Worm (Caenorhabditis elegans): Measurements from ENCODE around the gene Y34B4A.2.
A peak's percentile ranks its signal among the peaks of the same experiment; 100 is the strongest.

The Y34B4A.2 gene

DNA sequence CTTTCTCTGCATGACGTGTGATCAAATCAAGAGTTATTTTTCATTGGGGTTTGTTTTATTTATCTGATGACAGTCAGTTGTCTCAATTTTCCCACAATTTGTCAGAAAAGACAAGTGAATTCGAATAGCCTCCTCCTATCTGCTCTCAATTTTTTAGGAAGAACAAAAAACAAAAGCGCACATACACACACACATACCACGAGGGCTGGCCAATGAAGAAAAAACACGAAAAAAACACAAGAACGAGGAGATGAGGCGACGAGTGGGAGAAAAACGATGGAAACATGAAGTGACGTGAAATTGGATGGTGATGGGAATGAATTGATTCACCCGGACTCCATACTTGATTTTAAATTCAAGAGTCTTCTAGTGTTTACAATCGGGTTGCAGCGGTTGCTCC, 14.6 kb downstream of the Y34B4A.2 start:
- TF ChIP-seq ama-1 (optimal IDR thresholded peaks at IDR 0.05) (no peak), pes-1 (GFP tag; IDR thresholded peaks at IDR 0.05) (no peak), hnd-1 (tag; optimal IDR thresholded peaks at IDR 0.05) (no peak), aly-1 (tag; optimal IDR thresholded peaks at IDR 0.05) (no peak), scrt-1 (GFP tag; IDR thresholded peaks at IDR 0.05) (no peak)

DNA sequence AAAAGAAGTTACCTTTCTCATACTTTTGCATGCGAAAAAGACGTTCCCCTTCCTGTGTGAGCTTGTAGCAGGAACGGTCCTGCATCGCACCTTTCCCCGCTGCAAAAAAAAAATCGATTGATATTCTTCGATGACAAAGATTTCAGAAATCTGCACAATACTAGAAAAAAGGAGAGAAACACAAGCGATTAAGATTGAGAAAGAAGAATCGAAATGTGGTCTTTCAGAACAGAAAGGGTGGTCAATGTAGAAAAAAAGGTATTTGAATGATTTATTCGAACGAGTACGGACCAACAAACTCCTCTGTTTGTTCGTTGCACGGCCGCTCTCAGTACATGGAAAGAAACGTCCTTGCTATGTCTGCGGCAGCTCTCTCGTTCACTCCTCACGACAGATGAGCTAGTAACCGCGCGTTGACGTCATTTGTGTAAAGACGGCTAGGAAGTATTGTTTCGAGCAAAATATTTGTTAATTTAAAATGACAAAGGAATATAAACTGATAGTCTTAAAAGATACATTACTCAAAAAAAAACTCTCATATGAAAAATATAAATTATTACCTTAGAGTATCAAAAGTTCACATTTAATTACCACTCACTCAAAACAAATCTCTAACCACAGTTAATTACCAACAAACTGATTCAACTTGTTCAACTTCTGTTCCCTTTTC, 18.8 kb downstream of the Y34B4A.2 start, which contains the start of gene ift-81:
TSS of gene ift-81 (plus strand) at position 620 of the 670 bp plus-strand sequence.
- TF ChIP-seq flt-1 (GFP tag; IDR thresholded peaks at IDR 0.05) (no peak), hmbx-1 (tag; optimal IDR thresholded peaks at IDR 0.05) (no peak), tbx-37 (GFP tag; conservative IDR thresholded peaks at IDR 0.05) (no peak), F13C5.2 (tag; optimal IDR thresholded peaks at IDR 0.05) (no peak), pes-1 (GFP tag; IDR thresholded peaks at IDR 0.05) (no peak), hnd-1 (tag; optimal IDR thresholded peaks at IDR 0.05) (no peak), B0310.2 (tag; optimal IDR thresholded peaks at IDR 0.05) (no peak), tra-4 (tag; optimal IDR thresholded peaks at IDR 0.05) (no peak), tbx-11 (GFP tag; IDR thresholded peaks at IDR 0.05) (no peak), ceh-13 (GFP tag; optimal IDR thresholded peaks at IDR 0.05) (no peak), ets-7 (tag; optimal IDR thresholded peaks at IDR 0.05) (no peak), ceh-36 (tag; optimal IDR thresholded peaks at IDR 0.05) (no peak), aly-1 (tag; optimal IDR thresholded peaks at IDR 0.05) (no peak), sea-1 (GFP tag; conservative IDR thresholded peaks at IDR 0.05) (no peak), ama-1 (optimal IDR thresholded peaks at IDR 0.05) (no peak), scrt-1 (GFP tag; IDR thresholded peaks at IDR 0.05) (no peak), hmg-4 (GFP tag; optimal IDR thresholded peaks at IDR 0.05) (no peak)

DNA sequence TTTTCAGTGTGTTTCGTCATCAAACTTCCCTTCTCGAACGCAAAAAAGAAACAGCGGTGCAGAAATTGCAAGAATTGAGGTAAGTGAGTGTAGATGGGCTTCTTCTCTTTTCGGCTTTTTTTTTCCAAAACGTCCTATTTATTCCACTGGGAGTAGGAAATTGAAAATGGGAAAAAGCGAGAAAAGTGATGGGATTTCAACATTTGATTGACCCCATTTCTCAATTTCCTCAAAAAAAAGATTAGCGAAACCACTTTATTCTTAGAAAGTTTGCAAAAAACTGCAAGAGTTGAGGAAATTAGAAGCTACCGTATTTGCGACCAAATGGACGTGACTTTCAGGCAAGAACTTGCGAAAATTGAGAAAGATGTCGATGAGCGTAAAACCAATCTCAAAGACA, 24.2 kb downstream of the Y34B4A.2 start, which contains the start of gene ags-3:
TSS of gene ags-3 (minus strand) at position 101 of the 400 bp plus-strand sequence.
- TF ChIP-seq tra-4 (tag; optimal IDR thresholded peaks at IDR 0.05) (no peak), scrt-1 (GFP tag; IDR thresholded peaks at IDR 0.05) (no peak), ets-7 (tag; optimal IDR thresholded peaks at IDR 0.05) (no peak), F13C5.2 (tag; optimal IDR thresholded peaks at IDR 0.05) (no peak), pes-1 (GFP tag; IDR thresholded peaks at IDR 0.05) (no peak), aly-1 (tag; optimal IDR thresholded peaks at IDR 0.05) (no peak), tbx-37 (GFP tag; conservative IDR thresholded peaks at IDR 0.05) (no peak), hmbx-1 (tag; optimal IDR thresholded peaks at IDR 0.05) (no peak), tbx-11 (GFP tag; IDR thresholded peaks at IDR 0.05) (no peak), B0310.2 (tag; optimal IDR thresholded peaks at IDR 0.05) (no peak), sea-1 (GFP tag; conservative IDR thresholded peaks at IDR 0.05) (no peak), ceh-36 (tag; optimal IDR thresholded peaks at IDR 0.05) (no peak), flt-1 (GFP tag; IDR thresholded peaks at IDR 0.05) (no peak), ceh-13 (GFP tag; optimal IDR thresholded peaks at IDR 0.05) (no peak), hnd-1 (tag; optimal IDR thresholded peaks at IDR 0.05) (no peak), hmg-4 (GFP tag; optimal IDR thresholded peaks at IDR 0.05) (no peak), ama-1 (optimal IDR thresholded peaks at IDR 0.05) (no peak)

DNA sequence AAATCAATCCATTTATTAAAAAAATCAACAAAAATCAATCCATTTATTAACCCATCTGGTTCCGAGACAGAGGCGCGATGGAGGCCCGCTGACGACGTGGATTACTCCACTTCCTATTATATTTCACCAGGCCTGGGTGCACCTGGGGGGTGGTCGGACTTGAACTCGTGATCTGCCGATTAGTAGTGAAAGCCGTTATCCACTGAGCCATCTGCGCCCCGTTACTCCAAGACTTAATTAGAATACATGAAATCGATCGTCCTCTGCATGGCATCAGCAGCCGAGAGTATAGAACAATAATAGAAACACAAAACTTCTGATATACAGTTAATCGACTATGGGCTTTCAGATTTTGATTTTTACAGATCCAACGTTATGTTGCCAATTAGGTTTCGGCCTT, 30.3 kb downstream of the Y34B4A.2 start:
- TF ChIP-seq scrt-1 (GFP tag; IDR thresholded peaks at IDR 0.05) = no peak
- TF ChIP-seq flt-1 (GFP tag; IDR thresholded peaks at IDR 0.05) = no peak
- TF ChIP-seq ama-1 (optimal IDR thresholded peaks at IDR 0.05) = no peak
- TF ChIP-seq tra-4 (tag; optimal IDR thresholded peaks at IDR 0.05) = no peak
- TF ChIP-seq ets-7 (tag; optimal IDR thresholded peaks at IDR 0.05) = no peak
- TF ChIP-seq sea-1 (GFP tag; conservative IDR thresholded peaks at IDR 0.05) = no peak
- TF ChIP-seq aly-1 (tag; optimal IDR thresholded peaks at IDR 0.05) = no peak

DNA sequence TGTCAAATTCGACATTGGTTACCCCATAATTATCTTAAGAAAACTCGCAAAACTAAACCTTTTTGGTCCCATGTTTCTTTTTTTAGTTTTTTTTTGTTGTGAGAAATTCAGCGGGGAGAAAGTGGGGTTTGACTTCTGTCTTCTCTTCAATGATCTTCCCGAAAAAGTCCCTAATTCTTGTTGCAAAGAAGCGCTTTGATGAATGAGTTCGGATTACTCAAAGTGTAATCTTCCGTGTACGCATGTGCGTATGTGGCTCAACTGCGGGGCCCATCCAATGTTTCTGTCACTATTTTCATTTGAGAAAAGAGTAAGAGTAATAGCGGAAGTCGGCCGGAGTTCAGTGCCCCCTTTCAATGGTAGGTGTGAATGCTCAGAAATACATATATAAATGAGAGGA, 31.9 kb downstream of the Y34B4A.2 start:
- TF ChIP-seq aly-1 (tag; optimal IDR thresholded peaks at IDR 0.05) = no peak
- TF ChIP-seq hmg-4 (GFP tag; optimal IDR thresholded peaks at IDR 0.05) = no peak
- TF ChIP-seq tra-4 (tag; optimal IDR thresholded peaks at IDR 0.05) = no peak
- no peak for TF ChIP-seq hmbx-1 (tag; optimal IDR thresholded peaks at IDR 0.05)

DNA sequence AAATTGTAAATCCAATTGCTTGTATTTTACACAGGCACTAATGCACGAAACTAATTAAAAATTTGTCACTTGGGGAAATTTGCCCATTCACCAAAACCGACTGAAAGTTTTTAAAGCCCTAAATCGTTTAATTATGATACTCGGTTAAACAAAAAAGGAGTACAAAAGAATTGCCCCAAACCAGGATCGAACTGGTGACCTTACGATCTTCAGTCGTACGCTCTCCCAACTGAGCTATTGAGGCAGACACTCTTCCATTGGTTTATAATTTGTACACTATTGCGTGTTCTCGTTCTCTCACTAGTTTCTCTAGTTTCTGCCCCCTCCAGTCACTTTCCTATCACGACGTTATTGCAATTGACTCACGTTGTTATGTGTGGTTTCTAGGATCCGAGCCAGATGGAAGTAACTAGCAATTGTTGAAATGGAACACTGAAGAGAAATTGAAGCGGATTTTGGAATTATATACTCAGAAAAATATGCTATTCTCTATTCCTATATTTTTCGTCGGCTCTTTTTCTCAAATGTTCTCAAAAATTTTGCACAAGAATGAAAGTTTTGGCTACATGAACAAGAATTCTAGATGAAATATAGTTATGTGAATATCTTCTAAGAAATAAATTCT, 40.0 kb downstream of the Y34B4A.2 start:
- TF ChIP-seq hmbx-1 (tag; optimal IDR thresholded peaks at IDR 0.05) = peak; percentile 41
- TF ChIP-seq sea-1 (GFP tag; conservative IDR thresholded peaks at IDR 0.05) = no peak; the same call in 1 of the 2 replicates
- peak; percentile 88 for TF ChIP-seq flt-1 (GFP tag; IDR thresholded peaks at IDR 0.05)
- TF ChIP-seq scrt-1 (GFP tag; IDR thresholded peaks at IDR 0.05) = no peak; the same call in none of the 2 replicates
- peak; percentile 23 for TF ChIP-seq ets-7 (tag; optimal IDR thresholded peaks at IDR 0.05)
- TF ChIP-seq B0310.2 (tag; optimal IDR thresholded peaks at IDR 0.05) = peak; percentile 68
- peak; percentile 80 for TF ChIP-seq ceh-36 (tag; optimal IDR thresholded peaks at IDR 0.05)
- peak; percentile 83 for TF ChIP-seq tbx-11 (GFP tag; IDR thresholded peaks at IDR 0.05)
- peak; percentile 64 for TF ChIP-seq tra-4 (tag; optimal IDR thresholded peaks at IDR 0.05)
- TF ChIP-seq ama-1 (optimal IDR thresholded peaks at IDR 0.05) = no peak
- TF ChIP-seq F13C5.2 (tag; optimal IDR thresholded peaks at IDR 0.05) = peak; percentile 79
- peak; percentile 88 for TF ChIP-seq pes-1 (GFP tag; IDR thresholded peaks at IDR 0.05)
- TF ChIP-seq ceh-13 (GFP tag; optimal IDR thresholded peaks at IDR 0.05) = peak; percentile 78
- TF ChIP-seq aly-1 (tag; optimal IDR thresholded peaks at IDR 0.05) = peak; percentile 72
- TF ChIP-seq hnd-1 (tag; optimal IDR thresholded peaks at IDR 0.05) = peak; percentile 65
- TF ChIP-seq tbx-37 (GFP tag; conservative IDR thresholded peaks at IDR 0.05) = peak; percentile 85
- no peak for TF ChIP-seq hmg-4 (GFP tag; optimal IDR thresholded peaks at IDR 0.05)

DNA sequence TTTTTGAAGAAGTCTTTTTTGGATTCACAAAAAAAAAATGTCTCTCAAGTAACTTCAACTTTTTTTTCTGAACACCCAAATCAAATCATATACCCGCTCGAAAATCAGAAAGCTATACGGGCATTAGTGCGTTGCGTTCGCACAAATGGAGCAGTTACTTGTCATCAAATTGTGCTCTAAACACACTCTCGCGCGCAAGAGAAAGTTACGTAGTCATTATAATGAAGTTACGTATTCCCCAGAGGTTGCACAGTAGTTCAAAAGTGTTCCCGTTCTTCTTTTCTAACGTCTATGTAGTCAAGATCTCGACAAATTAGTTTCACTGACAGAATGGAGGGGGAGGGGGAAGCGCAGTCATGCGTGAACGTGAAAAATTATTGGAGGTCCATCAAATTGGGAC, 42.3 kb downstream of the Y34B4A.2 start:
- TF ChIP-seq sea-1 (GFP tag; conservative IDR thresholded peaks at IDR 0.05) (no peak), ceh-13 (GFP tag; optimal IDR thresholded peaks at IDR 0.05) (no peak), flt-1 (GFP tag; IDR thresholded peaks at IDR 0.05) (no peak), pes-1 (GFP tag; IDR thresholded peaks at IDR 0.05) (no peak)

All from whole organism, early embryonic.